Worm (Caenorhabditis elegans) whole organism, L4/young adult: ENCODE measurements around the gene C49G7.7.

Experiments used
- dao-5 ChIP-seq: sonication (generic microtip); optimal IDR thresholded peaks from 2 replicates; lab custom pipeline; 2016; ENCODE audit warnings: missing genotype, missing genetic modification characterization, moderate library complexity, missing compliant biosample characterization
- him-1 ChIP-seq: sonication (generic microtip); optimal IDR thresholded peaks from 2 replicates; lab custom pipeline; 2016; ENCODE audit warnings: missing genotype, missing genetic modification reagents, missing genetic modification characterization, missing compliant biosample characterization

DNA sequence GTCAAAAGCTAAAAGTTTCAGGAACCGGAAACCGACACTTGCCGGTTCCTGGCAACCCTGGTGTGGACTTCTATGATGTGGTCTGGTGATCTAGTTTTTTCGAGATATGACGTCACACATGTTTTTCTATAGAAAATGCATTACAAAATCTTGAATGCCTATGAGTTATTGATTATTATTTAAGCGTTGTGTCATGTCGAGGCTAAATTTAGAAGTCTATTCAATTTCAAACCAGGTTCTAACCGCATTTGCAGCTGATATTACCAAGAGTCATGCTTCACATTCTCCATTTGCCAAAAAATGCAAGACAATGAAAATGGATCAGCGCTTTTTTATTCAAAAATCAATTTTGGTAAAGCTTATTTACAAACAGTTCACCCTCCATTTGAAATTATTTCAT lies 15.1 kb upstream of the C49G7.7 start, which contains the start of gene K09D9.3:
- no peak for TF ChIP-seq him-1 (tag; lab: Kevin White, UChicago)
- TF ChIP-seq dao-5 (tag; lab: Kevin White, UChicago) = no peak
